Fruit fly (Drosophila melanogaster): Measurements from ENCODE around the gene put.

DNA sequence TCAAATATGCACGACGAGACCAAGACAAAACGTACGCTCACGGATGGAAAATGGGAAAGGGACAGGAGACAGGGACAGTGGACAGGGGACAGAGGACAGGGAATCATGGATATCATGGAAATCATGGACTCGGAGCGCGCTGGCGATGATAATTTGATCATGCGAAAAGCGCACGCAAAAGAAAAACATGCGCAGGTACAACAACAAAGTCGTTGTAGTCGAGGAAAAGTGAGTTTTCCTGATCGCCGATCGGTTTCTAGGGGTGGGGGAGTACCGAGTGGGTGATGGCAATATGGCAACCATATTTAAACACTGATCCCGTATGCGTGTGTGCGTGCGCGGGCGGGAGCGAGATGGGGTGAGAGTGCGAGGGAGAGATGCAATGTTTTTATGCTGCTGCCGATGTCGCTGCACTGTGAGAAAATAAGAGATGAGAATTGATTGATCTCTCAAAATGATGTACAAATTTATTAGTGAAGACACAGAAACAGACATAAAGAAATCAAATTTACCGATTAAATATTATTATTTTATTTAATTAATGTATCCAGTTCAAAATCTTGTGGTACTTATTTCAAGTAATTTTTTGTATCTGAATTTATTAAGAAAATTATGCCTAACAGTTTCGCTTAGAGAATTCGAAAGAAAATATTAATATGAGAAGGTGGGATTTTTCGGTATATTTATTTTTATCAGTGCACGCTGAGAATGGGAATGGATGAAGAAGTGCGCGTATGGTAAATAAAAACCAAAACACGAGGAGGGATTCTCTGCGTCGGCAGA is 34.6 kb downstream of the put start:
- TF ChIP-seq CTCF (optimal IDR thresholded peaks at IDR 0.05) = no peak
- TF ChIP-seq CG8478 (optimal IDR thresholded peaks at IDR 0.05) = no peak
